Worm (Caenorhabditis elegans): Measurements from ENCODE around the gene ccch-5.
A peak's percentile ranks its signal among the peaks of the same experiment; 100 is the strongest.

ccch-5 gene

ce11 chrIV:14919310-14919709 is at the start of gene ccch-5:
TSS of gene ccch-5 (plus strand) at chrIV:14919610.
- TF ChIP-seq F39B2.1 (GFP tag; IDR thresholded peaks at IDR 0.05) (no peak), pha-4 (tag; optimal IDR thresholded peaks at IDR 0.05) (no peak), Y53F4B.3 (GFP tag; IDR thresholded peaks at IDR 0.05) (no peak), ceh-100 (GFP tag; IDR thresholded peaks at IDR 0.05) (no peak), snpc-1.1 (tag; optimal IDR thresholded peaks at IDR 0.05; ENCODE audit: insufficient read depth) (no peak), F23B12.7 (tag; optimal IDR thresholded peaks at IDR 0.05; ENCODE audit: insufficient read depth) (no peak), hmg-1.2 (GFP tag; IDR thresholded peaks at IDR 0.05) (no peak), ceh-27 (GFP tag; optimal IDR thresholded peaks at IDR 0.05) (no peak), lir-1 (GFP tag; conservative IDR thresholded peaks at IDR 0.05) (no peak), attf-5 (GFP tag; optimal IDR thresholded peaks at IDR 0.05) (no peak), aptf-2 (GFP tag; conservative IDR thresholded peaks at IDR 0.05) (no peak), ceh-58 (GFP tag; IDR thresholded peaks at IDR 0.05) (no peak), snpc-1.3 (tag; optimal IDR thresholded peaks at IDR 0.05; ENCODE audit: insufficient read depth) (no peak), let-607 (tag; optimal IDR thresholded peaks at IDR 0.05) (no peak)

- TF ChIP-seq pbrm-1 (GFP tag; IDR thresholded peaks at IDR 0.05) (no peak), F33H1.4 (GFP tag; IDR thresholded peaks at IDR 0.05) (no peak)
These were observed 49.5 kb upstream of the ccch-5 start for ce11 chrIV:14869844-14870433.

- no peak for TF ChIP-seq zfh-2 (GFP tag; conservative IDR thresholded peaks at IDR 0.05)
- TF ChIP-seq hmg-1.2 (GFP tag; IDR thresholded peaks at IDR 0.05), result peak; percentile 79
- TF ChIP-seq bed-2 (GFP tag; IDR thresholded peaks at IDR 0.05), result no peak
- TF ChIP-seq lir-1 (GFP tag; conservative IDR thresholded peaks at IDR 0.05), result no peak
- TF ChIP-seq madf-6 (GFP tag; IDR thresholded peaks at IDR 0.05), result no peak; the same call in 1 of the 2 replicates
- no peak for TF ChIP-seq lin-35 (GFP tag; optimal IDR thresholded peaks at IDR 0.05)
- TF ChIP-seq nhr-27 (tag; optimal IDR thresholded peaks at IDR 0.05), result no peak
- TF ChIP-seq dpl-1 (GFP tag; optimal IDR thresholded peaks at IDR 0.05), result no peak
- no peak for TF ChIP-seq unc-130 (GFP tag; optimal IDR thresholded peaks at IDR 0.05)
- peak; percentile 9 for TF ChIP-seq ztf-18 (tag; optimal IDR thresholded peaks at IDR 0.05)
- peak; percentile 66; the same call in 1 of the 2 replicates for TF ChIP-seq cebp-2 (GFP tag; IDR thresholded peaks at IDR 0.05)
- no peak for TF ChIP-seq F49E8.2 (tag; optimal IDR thresholded peaks at IDR 0.05; ENCODE audit: insufficient read depth)
- TF ChIP-seq attf-5 (GFP tag; optimal IDR thresholded peaks at IDR 0.05), result peak; percentile 43
- TF ChIP-seq snpc-4 (GFP tag; optimal IDR thresholded peaks at IDR 0.05), result no peak
- TF ChIP-seq snpc-4 (tag; optimal IDR thresholded peaks at IDR 0.05), result peak in 2 of 4 experiments; percentile 71 to 75
- 0 out of 2 replicates have a peak, but pooled peaks have one; percentile 31 for TF ChIP-seq attf-6 (GFP tag; IDR thresholded peaks at IDR 0.05)
- no peak for TF ChIP-seq ztf-3 (GFP tag; optimal IDR thresholded peaks at IDR 0.05)
- peak; percentile 7 for TF ChIP-seq efl-1 (GFP tag; optimal IDR thresholded peaks at IDR 0.05)
- TF ChIP-seq F23B12.7 (tag; optimal IDR thresholded peaks at IDR 0.05; ENCODE audit: insufficient read depth), result no peak
- TF ChIP-seq ztf-26 (tag; optimal IDR thresholded peaks at IDR 0.05), result peak; percentile 58
- TF ChIP-seq lin-26 (GFP tag; IDR thresholded peaks at IDR 0.05), result 0 out of 2 replicates have a peak, but pooled peaks have one; percentile 14
- no peak for TF ChIP-seq hrde-1 (tag; optimal IDR thresholded peaks at IDR 0.05; ENCODE audit: borderline replicate concordance)
- 0 out of 2 replicates have a peak, but pooled peaks have one; percentile 14 for TF ChIP-seq F39B2.1 (GFP tag; IDR thresholded peaks at IDR 0.05)
- no peak for TF ChIP-seq rec-8 (tag; optimal IDR thresholded peaks at IDR 0.05)
- TF ChIP-seq K12H6.12 (tag; optimal IDR thresholded peaks at IDR 0.05), result peak; percentile 19
- no peak for TF ChIP-seq F22D6.2 (tag; optimal IDR thresholded peaks at IDR 0.05)
- TF ChIP-seq C17E4.6 (GFP tag; IDR thresholded peaks at IDR 0.05), result no peak
- no peak for TF ChIP-seq F52B5.7 (tag; optimal IDR thresholded peaks at IDR 0.05)
These were observed 47.1 kb upstream of the ccch-5 start for ce11 chrIV:14872320-14872719.
